Worm (Caenorhabditis elegans): ENCODE results near the gene M01B2.8.

ce11 chrV:15264131-15264530 lies 4.1 kb downstream of the M01B2.8 start, which contains the start of gene M01B2.12:
- TF ChIP-seq pat-9 (tag; optimal IDR thresholded peaks at IDR 0.05) (no peak), unc-3 (GFP tag; conservative IDR thresholded peaks at IDR 0.05) (no peak), unc-3 (tag; optimal IDR thresholded peaks at IDR 0.05) (no peak), ceh-9 (tag; optimal IDR thresholded peaks at IDR 0.05) (no peak), dmd-4 (tag; optimal IDR thresholded peaks at IDR 0.05; ENCODE audit: borderline replicate concordance) (no peak), pqm-1 (tag; optimal IDR thresholded peaks at IDR 0.05) (no peak), madf-2 (tag; optimal IDR thresholded peaks at IDR 0.05) (no peak), ceh-30 (tag; optimal IDR thresholded peaks at IDR 0.05) (no peak), pag-3 (tag; optimal IDR thresholded peaks at IDR 0.05; ENCODE audit: borderline replicate concordance) (no peak), fax-1 (tag; optimal IDR thresholded peaks at IDR 0.05) (no peak), ets-4 (tag; optimal IDR thresholded peaks at IDR 0.05) (no peak)

All from whole organism, late embryonic.